Worm (Caenorhabditis elegans) whole organism, young adult: Measurements from ENCODE around the gene C06E7.88.
A peak's percentile ranks its signal among the peaks of the same experiment; 100 is the strongest.

Experiments used
- B0019.2 ChIP-seq: fragments of 200-800 bp; sonication (Bioruptor generic); conservative IDR thresholded peaks from 2 replicates; pipeline ENCODE4 v1.3.6; 2022; ENCODE audit warnings: missing genetic modification reagents, missing genetic modification characterization, missing compliant biosample characterization
- B0035.1 ChIP-seq: sonication (generic microtip); optimal IDR thresholded peaks from 2 replicates; lab custom pipeline; 2016; ENCODE audit warnings: missing genetic modification characterization, mild to moderate bottlenecking, missing compliant biosample characterization, missing genotype, missing genetic modification reagents
- F22D6.2 ChIP-seq: sonication (generic microtip); optimal IDR thresholded peaks from 2 replicates; lab custom pipeline; 2016; ENCODE audit warnings: mild to moderate bottlenecking, missing genetic modification characterization, missing compliant biosample characterization
- F37B4.10 ChIP-seq: fragments of 200-800 bp; sonication (Bioruptor generic); IDR thresholded peaks from 2 replicates; pipeline ENCODE4 v1.3.6; 2022; ENCODE audit warnings: missing genetic modification characterization, missing compliant biosample characterization
- F49E8.2 ChIP-seq: sonication (generic microtip); optimal IDR thresholded peaks from 3 replicates; lab custom pipeline; 2017; ENCODE audit warnings: missing genetic modification characterization, mild to moderate bottlenecking, missing compliant biosample characterization, antibody characterized with exemption, moderate library complexity; ENCODE audit not compliant: insufficient read depth
- F57A8.1 ChIP-seq: fragments of 200-800 bp; sonication (Bioruptor generic); optimal IDR thresholded peaks from 2 replicates; lab custom pipeline; 2018; ENCODE audit warnings: mild to moderate bottlenecking, missing genetic modification characterization, moderate library complexity, missing compliant biosample characterization
- K12H6.12 ChIP-seq: fragments of 200-800 bp; sonication (Bioruptor generic); optimal IDR thresholded peaks from 2 replicates; lab custom pipeline; 2018; ENCODE audit warnings: mild to moderate bottlenecking, missing genetic modification characterization, missing compliant biosample characterization
- T26A5.8 ChIP-seq: sonication (generic microtip); optimal IDR thresholded peaks from 2 replicates; lab custom pipeline; 2016; ENCODE audit warnings: missing genetic modification characterization, missing compliant biosample characterization
- Y67H2A.10 ChIP-seq: fragments of 200-800 bp; sonication (Bioruptor generic); conservative IDR thresholded peaks from 2 replicates; pipeline ENCODE4 v1.3.6; 2022; ENCODE audit warnings: missing genetic modification reagents, missing genetic modification characterization, missing compliant biosample characterization
- Y95B8A.8 ChIP-seq: fragments of 200-800 bp; sonication (Bioruptor generic); IDR thresholded peaks from 2 replicates; pipeline ENCODE4 v1.3.6; 2022; ENCODE audit warnings: missing genetic modification reagents, missing genetic modification characterization, missing compliant biosample characterization
- ZK185.1 ChIP-seq: sonication (generic microtip); optimal IDR thresholded peaks from 2 replicates; lab custom pipeline; 2016; ENCODE audit warnings: mild to moderate bottlenecking, missing genetic modification characterization, missing compliant biosample characterization; ENCODE audit not compliant: poor library complexity, severe bottlenecking
- akir-1 ChIP-seq: fragments of 200-800 bp; sonication (Bioruptor generic); optimal IDR thresholded peaks from 2 replicates; lab custom pipeline; 2018; ENCODE audit warnings: mild to moderate bottlenecking, missing genetic modification characterization, moderate library complexity, missing compliant biosample characterization
- athp-1 ChIP-seq: sonication (generic microtip); optimal IDR thresholded peaks from 2 replicates; lab custom pipeline; 2017; ENCODE audit warnings: mild to moderate bottlenecking, missing genetic modification characterization, missing compliant biosample characterization
- attf-3 ChIP-seq: fragments of 200-800 bp; sonication (Bioruptor generic); conservative IDR thresholded peaks from 2 replicates; pipeline ENCODE4 v1.3.6; 2022; ENCODE audit warnings: missing genetic modification reagents, missing genetic modification characterization, missing compliant biosample characterization
- attf-5 ChIP-seq: fragments of 200-800 bp; sonication (Bioruptor generic); optimal IDR thresholded peaks from 2 replicates; lab custom pipeline; 2018; ENCODE audit warnings: mild to moderate bottlenecking, missing genetic modification characterization, missing compliant biosample characterization
- attf-6 ChIP-seq: fragments of 200-800 bp; sonication (Bioruptor generic); IDR thresholded peaks from 2 replicates; pipeline ENCODE4 v1.3.6; 2022; ENCODE audit warnings: missing genetic modification reagents, missing genetic modification characterization, missing compliant biosample characterization
- ccch-3 ChIP-seq: fragments of 200-800 bp; sonication (Bioruptor generic); optimal IDR thresholded peaks from 2 replicates; lab custom pipeline; 2018; ENCODE audit warnings: mild to moderate bottlenecking, missing genetic modification characterization, missing compliant biosample characterization
- ceh-100 ChIP-seq: fragments of 200-800 bp; sonication (Bioruptor generic); IDR thresholded peaks from 2 replicates; pipeline ENCODE4 v1.3.6; 2022; ENCODE audit warnings: missing genetic modification reagents, missing genetic modification characterization, missing compliant biosample characterization
- ceh-27 ChIP-seq: fragments of 200-800 bp; sonication (Bioruptor generic); optimal IDR thresholded peaks from 2 replicates; lab custom pipeline; 2018; ENCODE audit warnings: mild to moderate bottlenecking, missing genetic modification characterization, moderate library complexity, missing compliant biosample characterization
- ceh-79 ChIP-seq: sonication (generic microtip); optimal IDR thresholded peaks from 2 replicates; lab custom pipeline; 2017; ENCODE audit warnings: mild to moderate bottlenecking, missing genetic modification characterization, missing compliant biosample characterization
- dpl-1 ChIP-seq: fragments of 150-350 bp; optimal IDR thresholded peaks from 2 replicates; lab custom pipeline; 2014; ENCODE audit warnings: missing biosample characterization, missing genetic modification reagents, missing genetic modification characterization
- efl-1 ChIP-seq: fragments of 150-350 bp; optimal IDR thresholded peaks from 2 replicates; lab custom pipeline; 2014; ENCODE audit warnings: missing biosample characterization, missing genetic modification reagents, missing genetic modification characterization
- egl-44 ChIP-seq: fragments of 200-800 bp; sonication (Bioruptor generic); IDR thresholded peaks from 2 replicates; pipeline ENCODE4 v1.3.6; 2022; ENCODE audit warnings: missing genetic modification reagents, missing genetic modification characterization, missing compliant biosample characterization
- egrh-3 ChIP-seq: fragments of 200-800 bp; sonication (Bioruptor generic); IDR thresholded peaks from 2 replicates; pipeline ENCODE4 v1.3.6; 2022; ENCODE audit warnings: missing genetic modification reagents, missing genetic modification characterization, missing compliant biosample characterization
- hlh-26 ChIP-seq: fragments of 200-800 bp; sonication (Bioruptor generic); conservative IDR thresholded peaks from 2 replicates; pipeline ENCODE4 v1.3.6; 2022; ENCODE audit warnings: missing genetic modification reagents, missing genetic modification characterization, missing compliant biosample characterization
- hmg-20 ChIP-seq: fragments of 200-800 bp; sonication (Bioruptor generic); IDR thresholded peaks from 2 replicates; pipeline ENCODE4 v1.3.6; 2022; ENCODE audit warnings: missing genetic modification reagents, missing genetic modification characterization, missing compliant biosample characterization
- let-607 ChIP-seq, 2 experiments: fragments of 200-800 bp in 1 of 2; sonication (Bioruptor generic) in 1 of 2; sonication (generic microtip) in 1 of 2; optimal IDR thresholded peaks; 2 replicates each; lab custom pipeline; 2016 to 2018; ENCODE audit warnings: mild to moderate bottlenecking in 2 of 2, missing compliant biosample characterization in 2 of 2, missing genetic modification characterization in 2 of 2, moderate library complexity in 2 of 2, missing genotype in 1 of 2
- mel-28 ChIP-seq: sonication (generic microtip); optimal IDR thresholded peaks from 2 replicates; lab custom pipeline; 2016; ENCODE audit warnings: borderline replicate concordance, mild to moderate bottlenecking, missing genetic modification characterization, missing compliant biosample characterization
- mes-4 ChIP-seq: sonication (generic microtip); optimal IDR thresholded peaks from 2 replicates; lab custom pipeline; 2016; ENCODE audit warnings: missing genotype, missing genetic modification characterization, missing compliant biosample characterization
- nfya-1 ChIP-seq: sonication (generic microtip); optimal IDR thresholded peaks from 2 replicates; lab custom pipeline; 2017; ENCODE audit warnings: antibody characterized with exemption, missing compliant biosample characterization, missing genetic modification characterization, borderline replicate concordance; ENCODE audit not compliant: insufficient read depth
- nhr-120 ChIP-seq: fragments of 200-800 bp; sonication (Bioruptor generic); IDR thresholded peaks from 2 replicates; pipeline ENCODE4 v1.3.6; 2022; ENCODE audit warnings: missing genetic modification characterization, missing compliant biosample characterization
- nhr-27 ChIP-seq: fragments of 200-800 bp; sonication (Bioruptor generic); optimal IDR thresholded peaks from 2 replicates; lab custom pipeline; 2018; ENCODE audit warnings: mild to moderate bottlenecking, missing genetic modification characterization, moderate library complexity, missing compliant biosample characterization
- rpc-1 ChIP-seq, 2 experiments: fragments of 150-350 bp in 1 of 2; sonication (generic microtip) in 1 of 2; optimal IDR thresholded peaks; 2 replicates each; lab custom pipeline; 2014 to 2018; ENCODE audit warnings: missing biosample characterization in 1 of 2, missing genetic modification characterization in 1 of 2, missing genetic modification reagents in 1 of 2, missing genotype in 1 of 2
- sptf-2 ChIP-seq: fragments of 200-800 bp; sonication (Bioruptor generic); optimal IDR thresholded peaks from 2 replicates; lab custom pipeline; 2018; ENCODE audit warnings: mild to moderate bottlenecking, missing genetic modification characterization, missing compliant biosample characterization
- tbp1 ChIP-seq: fragments of 200-800 bp; sonication (Bioruptor generic); optimal IDR thresholded peaks from 2 replicates; lab custom pipeline; 2018; ENCODE audit warnings: mild to moderate bottlenecking, missing genetic modification characterization, missing compliant biosample characterization
- tlf-1 ChIP-seq: fragments of 200-800 bp; sonication (Bioruptor generic); optimal IDR thresholded peaks from 2 replicates; lab custom pipeline; 2018; ENCODE audit warnings: mild to moderate bottlenecking, missing genetic modification characterization, missing compliant biosample characterization
- unc-130 ChIP-seq: sonication (generic microtip); optimal IDR thresholded peaks from 2 replicates; lab custom pipeline; 2016; ENCODE audit warnings: missing genetic modification reagents, missing genetic modification characterization, missing compliant biosample characterization
- xnd-1 ChIP-seq: sonication (generic microtip); optimal IDR thresholded peaks from 2 replicates; lab custom pipeline; 2016; ENCODE audit warnings: missing genotype, missing genetic modification reagents, missing genetic modification characterization, missing compliant biosample characterization
- ztf-18 ChIP-seq: sonication (generic microtip); optimal IDR thresholded peaks from 2 replicates; lab custom pipeline; 2016; ENCODE audit warnings: missing genotype, mild to moderate bottlenecking, missing genetic modification characterization, missing compliant biosample characterization
- ztf-28 ChIP-seq: fragments of 200-800 bp; sonication (Bioruptor generic); IDR thresholded peaks from 2 replicates; pipeline ENCODE4 v1.3.6; 2022; ENCODE audit warnings: missing genetic modification reagents, missing genetic modification characterization, missing compliant biosample characterization

The C06E7.88 gene

DNA sequence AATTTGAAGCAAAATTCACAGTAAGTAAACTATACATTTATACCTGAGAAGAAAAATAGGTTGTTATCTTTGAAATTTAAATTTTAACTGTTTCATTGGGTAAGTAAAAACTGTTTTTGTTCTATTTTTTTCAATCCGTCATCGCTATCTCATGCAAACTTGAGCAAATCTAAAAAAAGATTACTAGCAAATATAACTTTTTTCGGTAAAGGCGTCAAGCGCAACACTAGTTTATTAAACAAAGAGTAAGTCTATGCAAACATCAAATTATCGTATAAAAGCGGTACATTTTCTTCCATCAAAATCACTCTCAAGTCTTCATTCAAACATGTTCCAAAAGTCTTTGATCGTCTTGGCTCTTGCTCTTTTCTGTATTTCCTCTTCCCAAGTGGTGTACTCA, 28.1 kb upstream of the C06E7.88 start, which contains the start of gene nspb-6:
Gene nspb-6, plus strand, starts transcription at position 301 of the 400 bp plus-strand sequence.
- TF ChIP-seq Y95B8A.8 (GFP tag; lab: Robert Waterston, UW) = no peak
- TF ChIP-seq, all 124 proteins: peak for 0

ce11 chrIV:5891265-5891664, 24.2 kb upstream of the C06E7.88 start, which contains the start of gene H04M03.3:
Gene H04M03.3, plus strand, starts transcription at chrIV:5891565.
- TF ChIP-seq efl-1 (GFP tag; lab: Kevin White, UChicago) (peak; percentile 8), nhr-120 (GFP tag; lab: Robert Waterston, UW) (no peak), attf-6 (GFP tag; lab: Robert Waterston, UW) (no peak)

- TF ChIP-seq athp-1 (tag; lab: Kevin White, UChicago) (no peak), ZK185.1 (tag; lab: Kevin White, UChicago) (no peak), unc-130 (GFP tag; lab: Kevin White, UChicago) (no peak), B0019.2 (no peak), mel-28 (tag; lab: Kevin White, UChicago) (no peak), attf-5 (no peak), B0035.1 (tag; lab: Kevin White, UChicago) (no peak)
Observed at ce11 chrIV:5886605-5887004, 19.5 kb upstream of the C06E7.88 start.

- TF ChIP-seq hmg-20 (GFP tag; lab: Robert Waterston, UW) (no peak), athp-1 (tag; lab: Kevin White, UChicago) (no peak), ztf-28 (no peak), tlf-1 (GFP tag; lab: Kevin White, UChicago) (no peak), egl-44 (GFP tag; lab: Robert Waterston, UW) (no peak), let-607 (tag; optimal IDR thresholded peaks at IDR 0.05; lab: Kevin White, UChicago) (no peak), nfya-1 (no peak), nhr-27 (tag; lab: Kevin White, UChicago) (no peak), ccch-3 (GFP tag; lab: Kevin White, UChicago) (no peak), mes-4 (tag; lab: Kevin White, UChicago) (no peak), ztf-18 (tag; lab: Kevin White, UChicago) (no peak), egrh-3 (GFP tag; lab: Robert Waterston, UW) (no peak), dpl-1 (GFP tag; lab: Kevin White, UChicago) (no peak), sptf-2 (GFP tag; lab: Kevin White, UChicago) (no peak)
Observed at ce11 chrIV:5885180-5885887, 18.2 kb upstream of the C06E7.88 start, which contains the start of gene glf-1. Gene glf-1, plus strand, starts transcription at chrIV:5885835.

DNA sequence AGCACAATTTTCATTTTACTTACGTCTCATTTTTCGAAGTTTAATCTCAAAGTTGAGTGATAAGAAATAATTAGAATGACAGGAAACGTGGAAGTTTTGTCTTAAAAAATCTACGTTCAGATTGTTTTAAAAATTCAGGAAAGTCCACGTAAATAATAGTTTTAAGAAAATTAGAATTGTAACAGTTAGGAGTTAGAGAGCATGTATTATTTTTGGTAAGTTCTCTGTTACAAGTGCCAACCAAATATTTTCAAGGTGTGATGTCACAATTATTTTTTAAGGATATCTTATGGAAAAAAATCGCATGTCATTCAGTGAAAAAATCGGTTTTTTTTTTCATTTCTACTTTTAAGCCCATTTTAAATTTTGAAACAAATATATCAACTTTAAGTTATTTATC, 17.4 kb upstream of the C06E7.88 start, which contains the start of gene H04M03.11:
Gene H04M03.11, minus strand, starts transcription at position 101 of the 400 bp plus-strand sequence.
- no peak for TF ChIP-seq F37B4.10 (GFP tag; lab: Robert Waterston, UW)
- TF ChIP-seq ceh-27 (GFP tag; lab: Kevin White, UChicago) = no peak
- no peak for TF ChIP-seq rpc-1 (optimal IDR thresholded peaks at IDR 0.05; lab: Kevin White, UChicago)
- no peak for TF ChIP-seq rpc-1 (tag; optimal IDR thresholded peaks at IDR 0.05; lab: Kevin White, UChicago)
- TF ChIP-seq F57A8.1 (GFP tag; lab: Kevin White, UChicago) = no peak
- no peak for TF ChIP-seq ceh-79
- TF ChIP-seq akir-1 (GFP tag; lab: Kevin White, UChicago) = no peak
- no peak for TF ChIP-seq F49E8.2 (tag; lab: Kevin White, UChicago)
- no peak for TF ChIP-seq ztf-18 (tag; lab: Kevin White, UChicago)
- TF ChIP-seq T26A5.8 (tag; lab: Kevin White, UChicago) = no peak
- no peak for TF ChIP-seq F22D6.2 (tag; lab: Kevin White, UChicago)
- no peak for TF ChIP-seq xnd-1
- no peak for TF ChIP-seq Y67H2A.10 (GFP tag; lab: Robert Waterston, UW)
- no peak for TF ChIP-seq tbp1
- no peak for TF ChIP-seq let-607 (tag; optimal IDR thresholded peaks at IDR 0.05; lab: Kevin White, UChicago)
- no peak for TF ChIP-seq hlh-26 (GFP tag; lab: Robert Waterston, UW)
- TF ChIP-seq ceh-100 (GFP tag; lab: Robert Waterston, UW) = no peak
- no peak for TF ChIP-seq attf-3
- TF ChIP-seq dpl-1 (GFP tag; lab: Kevin White, UChicago) = no peak
- no peak for TF ChIP-seq K12H6.12 (tag; lab: Kevin White, UChicago)
